Worm (Caenorhabditis elegans) whole organism, young adult: ENCODE data around the gene ptb-1.

Experiments
- B0035.1 ChIP-seq: sonication (generic microtip); optimal IDR thresholded peaks from 2 replicates; lab custom pipeline; 2016; ENCODE audit warnings: missing genetic modification characterization, mild to moderate bottlenecking, missing compliant biosample characterization, missing genotype, missing genetic modification reagents
- C17E4.6 ChIP-seq: fragments of 200-800 bp; sonication (Bioruptor generic); IDR thresholded peaks from 2 replicates; pipeline ENCODE4 v1.3.6; 2022; ENCODE audit warnings: missing genetic modification reagents, missing genetic modification characterization, missing compliant biosample characterization
- F33H1.4 ChIP-seq: fragments of 200-800 bp; sonication (Bioruptor generic); IDR thresholded peaks from 2 replicates; pipeline ENCODE4 v1.3.6; 2022; ENCODE audit warnings: missing genetic modification reagents, missing genetic modification characterization, missing compliant biosample characterization
- F57C9.4 ChIP-seq: sonication (generic microtip); optimal IDR thresholded peaks from 2 replicates; lab custom pipeline; 2017; ENCODE audit warnings: mild to moderate bottlenecking, missing genetic modification characterization, missing compliant biosample characterization
- Y67H2A.10 ChIP-seq: fragments of 200-800 bp; sonication (Bioruptor generic); conservative IDR thresholded peaks from 2 replicates; pipeline ENCODE4 v1.3.6; 2022; ENCODE audit warnings: missing genetic modification reagents, missing genetic modification characterization, missing compliant biosample characterization
- aptf-2 ChIP-seq: fragments of 200-800 bp; sonication (Bioruptor generic); conservative IDR thresholded peaks from 2 replicates; pipeline ENCODE4 v1.3.6; 2022; ENCODE audit warnings: missing genetic modification reagents, missing genetic modification characterization, missing compliant biosample characterization
- lir-1 ChIP-seq: fragments of 200-800 bp; sonication (Bioruptor generic); conservative IDR thresholded peaks from 2 replicates; pipeline ENCODE4 v1.3.6; 2022; ENCODE audit warnings: missing genetic modification reagents, missing genetic modification characterization, missing compliant biosample characterization
- pha-4 ChIP-seq: fragments of 150-350 bp; sonication (generic microtip); optimal IDR thresholded peaks from 2 replicates; lab custom pipeline; 2014; ENCODE audit warnings: missing biosample characterization, missing genetic modification reagents, missing genetic modification characterization
- rpc-1 ChIP-seq, 2 experiments: fragments of 150-350 bp in 1 of 2; sonication (generic microtip) in 1 of 2; optimal IDR thresholded peaks; 2 replicates each; lab custom pipeline; 2014 to 2018; ENCODE audit warnings: missing biosample characterization in 1 of 2, missing genetic modification characterization in 1 of 2, missing genetic modification reagents in 1 of 2, missing genotype in 1 of 2
- tlf-1 ChIP-seq: fragments of 200-800 bp; sonication (Bioruptor generic); optimal IDR thresholded peaks from 2 replicates; lab custom pipeline; 2018; ENCODE audit warnings: mild to moderate bottlenecking, missing genetic modification characterization, missing compliant biosample characterization
- unc-62 ChIP-seq: fragments of 150-350 bp; optimal IDR thresholded peaks from 2 replicates; lab custom pipeline; 2014; ENCODE audit warnings: missing biosample characterization, missing genetic modification reagents, missing genetic modification characterization
- zfh-2 ChIP-seq: fragments of 200-800 bp; sonication (Bioruptor generic); conservative IDR thresholded peaks from 2 replicates; pipeline ENCODE4 v1.3.6; 2022; ENCODE audit warnings: missing genetic modification reagents, missing genetic modification characterization, missing compliant biosample characterization
- ztf-18 ChIP-seq: sonication (generic microtip); optimal IDR thresholded peaks from 2 replicates; lab custom pipeline; 2016; ENCODE audit warnings: missing genotype, mild to moderate bottlenecking, missing genetic modification characterization, missing compliant biosample characterization

DNA sequence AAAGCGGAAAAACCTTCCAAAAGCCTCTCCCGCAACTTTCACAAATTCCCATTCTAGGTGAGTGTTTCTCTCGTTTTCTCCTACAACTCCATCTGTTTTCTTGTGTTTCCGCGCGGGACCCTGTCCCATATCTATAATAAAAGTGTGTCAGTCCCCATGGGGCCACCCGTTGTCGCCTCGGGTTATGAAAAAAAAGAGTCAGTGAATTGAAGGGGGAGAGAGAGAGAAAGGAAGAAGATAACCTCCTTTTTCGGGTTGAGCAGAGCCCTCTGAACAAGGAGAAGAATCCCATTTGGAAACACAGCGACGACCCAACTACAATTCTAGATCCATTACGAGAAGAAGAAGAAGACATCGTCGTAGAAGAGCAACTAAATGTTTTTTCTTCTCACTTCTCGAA, 41.7 kb downstream of the ptb-1 start, which contains the start of gene C09G5.13:
- TF ChIP-seq rpc-1 (optimal IDR thresholded peaks at IDR 0.05; lab: Kevin White, UChicago) (no peak), rpc-1 (tag; optimal IDR thresholded peaks at IDR 0.05; lab: Kevin White, UChicago) (no peak), lir-1 (GFP tag; lab: Robert Waterston, UW) (no peak), F33H1.4 (GFP tag; lab: Robert Waterston, UW) (no peak), Y67H2A.10 (no peak), zfh-2 (no peak), tlf-1 (GFP tag; lab: Kevin White, UChicago) (no peak), pha-4 (tag; lab: Kevin White, UChicago) (no peak), B0035.1 (tag; lab: Kevin White, UChicago) (no peak), F57C9.4 (tag; lab: Kevin White, UChicago) (no peak), ztf-18 (tag; lab: Kevin White, UChicago) (no peak), unc-62 (no peak), aptf-2 (GFP tag; lab: Robert Waterston, UW) (no peak), C17E4.6 (GFP tag; lab: Robert Waterston, UW) (no peak)
